Fruit fly (Drosophila melanogaster) whole organism, adult: ENCODE results near the gene Ugt37E1.

Source experiments
- CG11617 ChIP-seq: fragments of 200-800 bp; sonication (Bioruptor generic); optimal IDR thresholded peaks from 2 replicates; lab custom pipeline; 2017; ENCODE audit warnings: mild to moderate bottlenecking, missing biosample characterization, missing genetic modification reagents, missing genetic modification characterization
- CG12768 ChIP-seq: fragments of 200-800 bp; sonication (Bioruptor generic); optimal IDR thresholded peaks from 2 replicates; lab custom pipeline; 2017; ENCODE audit warnings: missing biosample characterization, missing genetic modification characterization, mild to moderate bottlenecking, moderate library complexity, missing genetic modification reagents
- CG14711 ChIP-seq: fragments of 200-800 bp; sonication (Bioruptor generic); optimal IDR thresholded peaks from 2 replicates; lab custom pipeline; 2018; ENCODE audit warnings: missing biosample characterization, mild to moderate bottlenecking, missing genetic modification characterization, moderate library complexity
- CG1620 ChIP-seq: fragments of 200-800 bp; sonication (Bioruptor generic); optimal IDR thresholded peaks from 2 replicates; lab custom pipeline; 2016; ENCODE audit warnings: missing biosample characterization, missing genetic modification characterization
- CG33017 ChIP-seq: fragments of 200-800 bp; sonication (Bioruptor generic); optimal IDR thresholded peaks from 2 replicates; lab custom pipeline; 2018; ENCODE audit warnings: missing biosample characterization, mild to moderate bottlenecking, missing genetic modification characterization, moderate library complexity
- CG5204 ChIP-seq: fragments of 200-800 bp; sonication (Bioruptor generic); optimal IDR thresholded peaks from 2 replicates; lab custom pipeline; 2016; ENCODE audit warnings: missing biosample characterization, missing genetic modification characterization
- CG7045 ChIP-seq: fragments of 200-800 bp; sonication (Bioruptor generic); optimal IDR thresholded peaks from 2 replicates; lab custom pipeline; 2017; ENCODE audit warnings: missing biosample characterization, mild to moderate bottlenecking, missing genetic modification characterization
- CG7101 ChIP-seq: fragments of 200-800 bp; sonication (Bioruptor generic); optimal IDR thresholded peaks from 2 replicates; lab custom pipeline; 2018; ENCODE audit warnings: missing biosample characterization, mild to moderate bottlenecking, missing genetic modification characterization, moderate library complexity
- Clk ChIP-seq: fragments of 200-800 bp; sonication (Bioruptor generic); optimal IDR thresholded peaks from 2 replicates; lab custom pipeline; 2017; ENCODE audit warnings: missing biosample characterization, missing genetic modification characterization
- Crg-1 ChIP-seq: fragments of 200-800 bp; sonication (Bioruptor generic); optimal IDR thresholded peaks from 2 replicates; lab custom pipeline; 2016; ENCODE audit warnings: missing biosample characterization, missing genetic modification characterization
- Hr96 ChIP-seq: fragments of 200-800 bp; sonication (Bioruptor generic); optimal IDR thresholded peaks from 2 replicates; lab custom pipeline; 2016; ENCODE audit warnings: missing biosample characterization, missing genetic modification characterization
- Mnt ChIP-seq: fragments of 200-800 bp; sonication (Bioruptor generic); optimal IDR thresholded peaks from 2 replicates; lab custom pipeline; 2016; ENCODE audit warnings: missing biosample characterization, mild to moderate bottlenecking, missing genetic modification characterization
- bab1 ChIP-seq: fragments of 200-800 bp; sonication (Bioruptor generic); optimal IDR thresholded peaks from 3 replicates; lab custom pipeline; 2019; ENCODE audit warnings: missing biosample characterization, mild to moderate bottlenecking, missing genetic modification characterization, moderate library complexity
- cic ChIP-seq: fragments of 200-800 bp; sonication (Bioruptor generic); optimal IDR thresholded peaks from 2 replicates; lab custom pipeline; 2017; ENCODE audit warnings: missing biosample characterization, mild to moderate bottlenecking, missing genetic modification characterization, moderate library complexity
- cnc ChIP-seq, 2 experiments: fragments of >200 bp; optimal IDR thresholded peaks; 2 replicates each; lab custom pipeline; 2017
- kay ChIP-seq: fragments of 200-800 bp; sonication (Bioruptor generic); peaks from one replicate; lab custom pipeline; 2016; ENCODE audit warnings: missing biosample characterization, missing genetic modification characterization, borderline replicate concordance
- ovo ChIP-seq: fragments of 200-800 bp; sonication (Bioruptor generic); optimal IDR thresholded peaks from 2 replicates; lab custom pipeline; 2016; ENCODE audit warnings: missing biosample characterization, missing genetic modification characterization
- pad ChIP-seq: fragments of 200-800 bp; sonication (Bioruptor generic); optimal IDR thresholded peaks from 3 replicates; lab custom pipeline; 2017; ENCODE audit warnings: missing biosample characterization, missing genetic modification characterization, mild to moderate bottlenecking, moderate library complexity, missing genetic modification reagents
- tj ChIP-seq: fragments of 200-800 bp; sonication (Bioruptor generic); optimal IDR thresholded peaks from 3 replicates; lab custom pipeline; 2017; ENCODE audit warnings: missing biosample characterization, mild to moderate bottlenecking, missing genetic modification characterization, moderate library complexity
- toe ChIP-seq: fragments of 200-800 bp; sonication (Bioruptor generic); optimal IDR thresholded peaks from 2 replicates; lab custom pipeline; 2016; ENCODE audit warnings: missing biosample characterization, missing genetic modification characterization

The Ugt37E1 gene

DNA sequence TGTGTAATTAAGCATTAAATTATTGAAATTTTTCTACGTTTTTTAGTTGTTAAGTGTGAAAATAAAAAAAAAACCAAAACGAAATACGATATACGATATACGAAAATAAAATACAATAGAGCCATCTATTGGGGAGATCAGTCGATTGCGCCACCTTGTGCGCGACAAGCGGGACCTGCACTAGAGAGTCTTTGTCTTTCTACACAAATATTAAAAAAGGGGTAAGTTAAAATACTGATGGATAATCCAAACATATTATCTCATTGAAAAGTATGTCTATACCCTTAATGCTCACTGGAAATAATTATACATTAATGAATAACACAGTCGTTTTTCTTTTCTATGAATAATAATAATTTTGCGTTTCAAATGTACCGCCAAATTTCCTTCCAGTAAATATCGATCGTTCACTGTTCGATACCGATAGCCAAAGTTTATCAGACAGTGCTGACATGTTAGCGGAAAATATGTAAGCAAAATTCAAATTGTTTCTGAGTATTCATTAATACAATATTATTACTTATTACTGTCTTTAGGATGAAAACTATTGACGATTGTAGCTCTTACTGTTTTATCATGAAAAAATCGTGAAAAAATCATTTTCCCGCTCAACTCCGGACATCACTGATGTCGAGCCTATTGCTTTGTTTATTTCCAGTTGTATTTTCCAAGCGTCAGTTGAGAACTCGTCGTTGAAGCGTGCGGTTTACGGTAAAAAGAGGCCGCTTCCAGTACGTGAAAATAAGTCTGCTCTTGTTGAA, 19.8 kb downstream of the Ugt37E1 start, which contains the start of gene mdy:
Gene mdy, plus strand, starts transcription at position 672 of the 761 bp plus-strand sequence.
- TF ChIP-seq CG11617 (peak; percentile 27), bab1 (GFP tag; lab: Kevin White, UChicago) (peak; percentile 65), CG7045 (GFP tag; lab: Kevin White, UChicago) (no peak), CG7101 (peak; percentile 13), CG33017 (tag; lab: Kevin White, UChicago) (peak; percentile 13), ovo (peak; percentile 25), Hr96 (GFP tag; lab: Kevin White, UChicago) (peak; percentile 57), CG1620 (peak; percentile 35), Clk (no peak), CG5204 (peak; percentile 70), tj (GFP tag; lab: Kevin White, UChicago) (no peak), kay (GFP tag; lab: Kevin White, UChicago) (peak; percentile 92), CG14711 (tag; lab: Kevin White, UChicago) (peak; percentile 27), Mnt (GFP tag; lab: Kevin White, UChicago) (peak; percentile 79), pad (peak; percentile 64), cic (GFP tag; lab: Kevin White, UChicago) (peak; percentile 1), cnc (optimal IDR thresholded peaks at IDR 0.05; lab: Kevin White, UChicago) (no peak), Crg-1 (GFP tag; lab: Kevin White, UChicago) (no peak), toe (peak; percentile 28), CG12768 (GFP tag; lab: Kevin White, UChicago) (no peak)

DNA sequence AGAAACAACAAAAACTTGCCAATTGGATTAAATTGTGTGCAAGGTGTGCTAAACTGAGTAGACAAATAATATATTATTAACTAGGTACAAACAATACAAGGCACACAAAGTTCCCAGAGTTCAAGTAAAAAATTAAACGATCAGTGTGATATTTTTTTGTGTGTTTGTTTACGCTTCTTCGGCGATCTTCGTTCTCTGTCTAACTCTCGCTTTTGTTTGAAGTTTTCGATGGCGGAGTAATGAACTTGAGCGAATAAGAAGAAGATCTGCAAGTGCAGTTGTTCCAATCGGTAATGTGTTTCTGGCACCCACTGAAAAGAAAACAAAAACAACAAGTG, 20.3 kb downstream of the Ugt37E1 start:
- TF ChIP-seq tj (GFP tag; lab: Kevin White, UChicago) (peak; percentile 31), Crg-1 (GFP tag; lab: Kevin White, UChicago) (no peak)

DNA sequence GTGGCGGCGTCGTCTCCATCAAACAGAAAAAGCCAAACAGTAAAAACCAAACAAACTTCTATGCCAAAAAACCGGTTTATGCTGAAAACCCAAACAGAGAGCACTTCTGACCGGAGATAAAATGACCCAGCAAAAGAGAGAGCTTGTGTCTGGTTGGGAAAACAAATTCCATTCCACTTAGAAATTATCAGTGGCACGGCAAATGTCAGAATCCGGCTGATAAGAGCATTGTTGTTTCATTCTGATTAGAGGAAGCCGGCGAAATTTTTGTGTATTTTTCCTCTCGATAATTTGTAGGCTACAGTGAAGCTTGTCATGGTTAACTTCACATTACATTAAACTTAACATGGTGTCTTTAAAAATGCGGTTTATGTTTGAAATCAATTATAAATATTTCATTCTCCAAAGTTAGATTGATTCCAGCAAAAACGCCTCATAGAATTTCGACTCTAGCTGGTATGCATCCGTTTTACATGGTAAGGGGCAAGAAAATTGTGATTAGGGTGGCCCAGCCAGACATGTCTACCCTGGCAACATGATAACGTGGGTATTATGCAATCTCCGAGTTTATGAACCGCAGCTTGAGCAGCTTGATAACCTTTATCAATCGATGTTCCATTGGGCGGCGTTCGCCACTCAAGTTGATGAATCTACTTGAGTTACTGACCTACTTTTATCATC, 21.2 kb downstream of the Ugt37E1 start:
- TF ChIP-seq CG5204 (no peak), kay (GFP tag; lab: Kevin White, UChicago) (no peak), CG12768 (GFP tag; lab: Kevin White, UChicago) (no peak), CG11617 (no peak), tj (GFP tag; lab: Kevin White, UChicago) (no peak), Crg-1 (GFP tag; lab: Kevin White, UChicago) (no peak), CG14711 (tag; lab: Kevin White, UChicago) (no peak), CG7045 (GFP tag; lab: Kevin White, UChicago) (no peak), cnc (optimal IDR thresholded peaks at IDR 0.05; lab: Kevin White, UChicago) (no peak), toe (no peak), Mnt (GFP tag; lab: Kevin White, UChicago) (no peak), pad (no peak)

DNA sequence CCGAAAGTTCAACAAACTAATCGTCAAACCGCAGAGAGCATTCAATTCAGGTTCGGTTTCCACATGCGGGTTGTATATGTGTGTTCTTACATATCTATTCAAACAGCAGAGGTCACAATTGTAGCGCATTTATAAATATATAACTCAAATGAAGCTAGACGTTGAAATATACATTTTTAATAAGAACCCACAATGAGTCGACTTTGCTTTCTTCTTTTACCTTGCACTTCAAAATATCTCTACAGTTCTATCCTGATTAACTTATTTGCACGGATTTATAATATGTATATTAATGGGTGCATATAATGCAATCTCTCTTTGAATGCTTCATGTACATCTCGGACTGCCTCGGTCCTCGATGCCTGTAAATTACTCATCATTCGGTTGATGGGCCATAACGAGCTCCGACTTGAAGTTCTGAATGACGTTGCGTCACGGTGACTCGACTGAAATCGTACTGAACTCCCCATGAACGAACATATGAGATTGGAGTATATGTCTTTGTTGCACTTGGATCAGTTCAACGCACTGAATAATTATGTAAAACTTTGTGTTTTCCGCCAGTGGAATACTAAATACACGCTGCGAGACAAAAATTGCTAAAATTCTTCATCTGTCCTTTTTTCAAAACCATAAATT, 22.1 kb downstream of the Ugt37E1 start:
- no peak for TF ChIP-seq Hr96 (GFP tag; lab: Kevin White, UChicago)
- TF ChIP-seq bab1 (GFP tag; lab: Kevin White, UChicago) = no peak
- TF ChIP-seq cnc (optimal IDR thresholded peaks at IDR 0.05; lab: Kevin White, UChicago) = peak in 1 of 2 experiments; percentile 91
- no peak for TF ChIP-seq toe
- peak; percentile 2 for TF ChIP-seq CG7045 (GFP tag; lab: Kevin White, UChicago)
- no peak for TF ChIP-seq CG1620
- no peak for TF ChIP-seq CG5204
- TF ChIP-seq ovo = no peak
- TF ChIP-seq pad = no peak
- no peak for TF ChIP-seq Clk
- TF ChIP-seq Mnt (GFP tag; lab: Kevin White, UChicago) = peak; percentile 1
- TF ChIP-seq tj (GFP tag; lab: Kevin White, UChicago) = no peak
- peak; percentile 46 for TF ChIP-seq kay (GFP tag; lab: Kevin White, UChicago)
- TF ChIP-seq Crg-1 (GFP tag; lab: Kevin White, UChicago) = no peak
- peak; percentile 14 for TF ChIP-seq CG14711 (tag; lab: Kevin White, UChicago)
- TF ChIP-seq cic (GFP tag; lab: Kevin White, UChicago) = no peak
- TF ChIP-seq CG33017 (tag; lab: Kevin White, UChicago) = peak; percentile 23
- no peak for TF ChIP-seq CG7101
- TF ChIP-seq CG11617 = no peak
- TF ChIP-seq CG12768 (GFP tag; lab: Kevin White, UChicago) = no peak

DNA sequence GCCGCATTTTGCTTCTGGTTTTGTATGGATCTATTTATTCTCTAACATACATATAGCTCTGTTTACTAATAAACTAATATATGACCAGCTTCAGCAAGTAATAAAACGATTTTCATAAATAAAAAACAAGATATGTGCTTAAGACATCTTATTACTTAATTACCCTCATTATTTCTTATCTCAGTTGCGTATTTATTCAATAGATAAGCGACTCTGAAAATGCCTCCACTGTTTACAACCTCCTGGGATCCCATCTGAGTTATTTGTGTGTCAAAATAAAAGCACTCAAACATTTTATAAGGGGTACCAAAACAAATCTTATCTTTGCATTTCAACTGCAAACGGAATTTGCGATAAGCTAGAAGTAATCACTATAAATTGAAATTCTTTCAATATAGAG, 23.3 kb downstream of the Ugt37E1 start:
- TF ChIP-seq ovo (peak; percentile 20), kay (GFP tag; lab: Kevin White, UChicago) (peak; percentile 92), bab1 (GFP tag; lab: Kevin White, UChicago) (peak; percentile 23), CG1620 (no peak), CG7101 (peak; percentile 50), Hr96 (GFP tag; lab: Kevin White, UChicago) (no peak), pad (peak; percentile 32), cnc (optimal IDR thresholded peaks at IDR 0.05; lab: Kevin White, UChicago) (no peak), toe (peak; percentile 1), CG7045 (GFP tag; lab: Kevin White, UChicago) (peak; percentile 76), CG33017 (tag; lab: Kevin White, UChicago) (peak; percentile 82), CG5204 (peak; percentile 31), CG12768 (GFP tag; lab: Kevin White, UChicago) (peak; percentile 59), CG11617 (peak; percentile 54), tj (GFP tag; lab: Kevin White, UChicago) (no peak), Mnt (GFP tag; lab: Kevin White, UChicago) (no peak), Clk (no peak), Crg-1 (GFP tag; lab: Kevin White, UChicago) (no peak), CG14711 (tag; lab: Kevin White, UChicago) (peak; percentile 33), cic (GFP tag; lab: Kevin White, UChicago) (peak; percentile 78)
